Worm (Caenorhabditis elegans) whole organism, L3 larva: Measurements from ENCODE around the gene cnc-11.

ENCODE experiments used
- R02D3.7 ChIP-seq: fragments of 150-350 bp; optimal IDR thresholded peaks from 2 replicates; lab custom pipeline; 2014; ENCODE audit warnings: missing biosample characterization, missing genetic modification characterization
- ZK546.5 ChIP-seq: sonication (generic microtip); optimal IDR thresholded peaks from 2 replicates; lab custom pipeline; 2017; ENCODE audit warnings: missing biosample characterization, missing genetic modification characterization
- aly-2 ChIP-seq: fragments of 150-350 bp; optimal IDR thresholded peaks from 2 replicates; lab custom pipeline; 2014; ENCODE audit warnings: missing biosample characterization, missing genetic modification characterization
- ama-1 ChIP-seq: fragments of 150-350 bp; optimal IDR thresholded peaks from 2 replicates; lab custom pipeline; 2018
- ceh-16 ChIP-seq: sonication (generic microtip); optimal IDR thresholded peaks from 2 replicates; lab custom pipeline; 2017; ENCODE audit warnings: missing biosample characterization, missing genetic modification characterization
- ceh-28 ChIP-seq: fragments of 150-350 bp; optimal IDR thresholded peaks from 2 replicates; lab custom pipeline; 2014; ENCODE audit warnings: missing biosample characterization, missing genetic modification reagents, missing genetic modification characterization
- daf-12 ChIP-seq: fragments of 150-350 bp; optimal IDR thresholded peaks from 2 replicates; lab custom pipeline; 2014; ENCODE audit warnings: missing biosample characterization, missing genetic modification reagents, missing genetic modification characterization
- egl-27 ChIP-seq: sonication (generic microtip); optimal IDR thresholded peaks from 4 replicates; lab custom pipeline; 2017; ENCODE audit warnings: missing biosample characterization, missing genetic modification reagents, missing genetic modification characterization
- egl-5 ChIP-seq: fragments of 150-350 bp; optimal IDR thresholded peaks from 2 replicates; lab custom pipeline; 2017; ENCODE audit warnings: missing biosample characterization, missing genetic modification reagents, missing genetic modification characterization, inconsistent platforms
- elt-1 ChIP-seq: fragments of 150-350 bp; optimal IDR thresholded peaks from 2 replicates; lab custom pipeline; 2014; ENCODE audit warnings: missing biosample characterization, missing genetic modification characterization
- elt-2 ChIP-seq: sonication (generic microtip); optimal IDR thresholded peaks from 2 replicates; lab custom pipeline; 2016; ENCODE audit warnings: missing genetic modification reagents, mild to moderate bottlenecking, missing genetic modification characterization, missing compliant biosample characterization
- eor-1 ChIP-seq, 2 experiments: fragments of 150-350 bp; optimal IDR thresholded peaks; 2 replicates each; lab custom pipeline; 2014 to 2018; ENCODE audit warnings: missing biosample characterization in 2 of 2, missing genetic modification characterization in 2 of 2
- fkh-10 ChIP-seq: sonication (generic microtip); optimal IDR thresholded peaks from 2 replicates; lab custom pipeline; 2017; ENCODE audit warnings: missing biosample characterization, missing genetic modification reagents, missing genetic modification characterization
- fos-1 ChIP-seq: fragments of 150-350 bp; optimal IDR thresholded peaks from 2 replicates; lab custom pipeline; 2014; ENCODE audit warnings: missing biosample characterization, missing genetic modification characterization
- hmg-11 ChIP-seq: sonication (generic microtip); optimal IDR thresholded peaks from 2 replicates; lab custom pipeline; 2016; ENCODE audit warnings: missing genetic modification characterization, missing compliant biosample characterization
- jun-1 ChIP-seq: fragments of 150-350 bp; optimal IDR thresholded peaks from 2 replicates; lab custom pipeline; 2014; ENCODE audit warnings: missing biosample characterization, missing genetic modification reagents, missing genetic modification characterization
- lin-15B ChIP-seq: fragments of 150-350 bp; optimal IDR thresholded peaks from 2 replicates; lab custom pipeline; 2014; ENCODE audit warnings: missing biosample characterization, missing genetic modification characterization
- lin-39 ChIP-seq: fragments of 150-350 bp; optimal IDR thresholded peaks from 2 replicates; lab custom pipeline; 2018; ENCODE audit warnings: missing biosample characterization, missing genetic modification reagents, missing genetic modification characterization
- lsy-12 ChIP-seq: sonication (generic microtip); optimal IDR thresholded peaks from 2 replicates; lab custom pipeline; 2016; ENCODE audit warnings: mild to moderate bottlenecking, missing genetic modification characterization, missing compliant biosample characterization
- mml-1 ChIP-seq: fragments of 150-350 bp; sonication (generic microtip); optimal IDR thresholded peaks from 3 replicates; lab custom pipeline; 2014; ENCODE audit warnings: missing biosample characterization, missing genetic modification characterization
- nfya-1 ChIP-seq: sonication (generic microtip); optimal IDR thresholded peaks from 2 replicates; lab custom pipeline; 2017; ENCODE audit warnings: missing genetic modification characterization, mild to moderate bottlenecking, missing compliant biosample characterization, antibody characterized with exemption, moderate library complexity; ENCODE audit not compliant: insufficient read depth
- nhr-11 ChIP-seq: fragments of 150-350 bp; optimal IDR thresholded peaks from 2 replicates; lab custom pipeline; 2014; ENCODE audit warnings: missing biosample characterization, missing genetic modification characterization
- nhr-12 ChIP-seq: fragments of 150-350 bp; optimal IDR thresholded peaks from 2 replicates; lab custom pipeline; 2014; ENCODE audit warnings: missing biosample characterization, missing genetic modification characterization
- nhr-23 ChIP-seq: fragments of 150-350 bp; optimal IDR thresholded peaks from 2 replicates; lab custom pipeline; 2014; ENCODE audit warnings: missing biosample characterization, missing genetic modification reagents, missing genetic modification characterization
- nhr-237 ChIP-seq: fragments of 150-350 bp; optimal IDR thresholded peaks from 2 replicates; lab custom pipeline; 2014; ENCODE audit warnings: missing biosample characterization, missing genetic modification characterization
- nhr-25 ChIP-seq: sonication (generic microtip); optimal IDR thresholded peaks from 2 replicates; lab custom pipeline; 2017; ENCODE audit warnings: missing biosample characterization, missing genetic modification characterization
- nhr-43 ChIP-seq: sonication (generic microtip); optimal IDR thresholded peaks from 2 replicates; lab custom pipeline; 2016; ENCODE audit warnings: mild to moderate bottlenecking, missing genetic modification characterization, missing compliant biosample characterization; ENCODE audit not compliant: poor library complexity, severe bottlenecking
- nhr-67 ChIP-seq: fragments of 150-350 bp; optimal IDR thresholded peaks from 2 replicates; lab custom pipeline; 2014; ENCODE audit warnings: missing biosample characterization, missing genetic modification characterization
- nhr-76 ChIP-seq: fragments of 150-350 bp; sonication (generic microtip); optimal IDR thresholded peaks from 5 replicates; lab custom pipeline; 2014; ENCODE audit warnings: missing biosample characterization, missing genetic modification characterization
- nhr-77 ChIP-seq: fragments of 150-350 bp; optimal IDR thresholded peaks from 2 replicates; lab custom pipeline; 2014; ENCODE audit warnings: missing biosample characterization, missing genetic modification characterization
- pqm-1 ChIP-seq: fragments of 150-350 bp; optimal IDR thresholded peaks from 2 replicates; lab custom pipeline; 2017; ENCODE audit warnings: missing biosample characterization, missing genetic modification characterization, inconsistent platforms
- skn-1 ChIP-seq: fragments of 150-350 bp; optimal IDR thresholded peaks from 2 replicates; lab custom pipeline; 2014; ENCODE audit warnings: missing biosample characterization, missing genetic modification characterization
- unc-39 ChIP-seq: sonication (generic microtip); optimal IDR thresholded peaks from 4 replicates; lab custom pipeline; 2017; ENCODE audit warnings: missing biosample characterization, missing genetic modification characterization
- unc-62 ChIP-seq: fragments of 150-350 bp; sonication (generic microtip); optimal IDR thresholded peaks from 4 replicates; lab custom pipeline; 2014; ENCODE audit warnings: missing biosample characterization, missing genetic modification reagents, missing genetic modification characterization
- zag-1 ChIP-seq: fragments of 150-350 bp; optimal IDR thresholded peaks from 2 replicates; lab custom pipeline; 2014; ENCODE audit warnings: missing biosample characterization, missing genetic modification characterization
- ztf-11 ChIP-seq: fragments of 150-350 bp; optimal IDR thresholded peaks from 2 replicates; lab custom pipeline; 2014; ENCODE audit warnings: missing biosample characterization, missing genetic modification characterization
- ztf-4 ChIP-seq: fragments of 150-350 bp; optimal IDR thresholded peaks from 2 replicates; lab custom pipeline; 2014; ENCODE audit warnings: missing biosample characterization, missing genetic modification characterization

The cnc-11 gene

DNA sequence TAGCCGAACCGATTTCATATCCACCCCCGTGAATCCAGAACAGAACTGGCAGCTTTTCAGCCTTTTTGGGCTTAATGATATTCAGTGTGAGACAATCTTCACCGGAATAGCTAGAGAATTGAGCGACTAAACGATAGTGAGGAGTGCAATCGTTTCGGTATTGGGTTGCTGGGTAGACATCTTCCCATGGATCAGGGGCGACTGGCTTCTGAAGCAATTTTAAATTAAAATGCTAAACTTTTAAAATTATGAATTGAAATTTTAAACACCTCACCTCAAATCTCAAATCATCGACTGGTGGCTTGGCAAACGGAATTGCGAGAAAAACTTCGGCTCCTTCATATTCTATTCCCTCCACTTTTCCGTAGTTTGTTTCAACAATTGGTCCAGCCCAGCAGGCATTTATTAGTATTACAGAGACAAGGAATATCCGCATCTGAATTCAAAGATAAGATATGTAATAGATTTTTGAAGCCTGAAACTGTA, 10.4 kb upstream of the cnc-11 start, which contains the start of gene ges-1:
ges-1 (minus strand) TSS at position 436 of the 486 bp plus-strand sequence.
- TF ChIP-seq zag-1 (tag; lab: Kevin White, UChicago) (no peak), fkh-10 (GFP tag; lab: Kevin White, UChicago) (no peak), elt-1 (no peak), ceh-28 (tag; lab: Kevin White, UChicago) (no peak), aly-2 (no peak), nhr-11 (tag; lab: Kevin White, UChicago) (no peak), jun-1 (no peak), nhr-23 (no peak), fos-1 (no peak), unc-39 (tag; lab: Kevin White, UChicago) (no peak), nhr-67 (no peak), ama-1 (lab: Kevin White, UChicago) (no peak), skn-1 (no peak), egl-5 (tag; lab: Kevin White, UChicago) (no peak), nhr-77 (tag; lab: Kevin White, UChicago) (no peak), nhr-76 (no peak), ztf-4 (no peak), nhr-43 (no peak)

DNA sequence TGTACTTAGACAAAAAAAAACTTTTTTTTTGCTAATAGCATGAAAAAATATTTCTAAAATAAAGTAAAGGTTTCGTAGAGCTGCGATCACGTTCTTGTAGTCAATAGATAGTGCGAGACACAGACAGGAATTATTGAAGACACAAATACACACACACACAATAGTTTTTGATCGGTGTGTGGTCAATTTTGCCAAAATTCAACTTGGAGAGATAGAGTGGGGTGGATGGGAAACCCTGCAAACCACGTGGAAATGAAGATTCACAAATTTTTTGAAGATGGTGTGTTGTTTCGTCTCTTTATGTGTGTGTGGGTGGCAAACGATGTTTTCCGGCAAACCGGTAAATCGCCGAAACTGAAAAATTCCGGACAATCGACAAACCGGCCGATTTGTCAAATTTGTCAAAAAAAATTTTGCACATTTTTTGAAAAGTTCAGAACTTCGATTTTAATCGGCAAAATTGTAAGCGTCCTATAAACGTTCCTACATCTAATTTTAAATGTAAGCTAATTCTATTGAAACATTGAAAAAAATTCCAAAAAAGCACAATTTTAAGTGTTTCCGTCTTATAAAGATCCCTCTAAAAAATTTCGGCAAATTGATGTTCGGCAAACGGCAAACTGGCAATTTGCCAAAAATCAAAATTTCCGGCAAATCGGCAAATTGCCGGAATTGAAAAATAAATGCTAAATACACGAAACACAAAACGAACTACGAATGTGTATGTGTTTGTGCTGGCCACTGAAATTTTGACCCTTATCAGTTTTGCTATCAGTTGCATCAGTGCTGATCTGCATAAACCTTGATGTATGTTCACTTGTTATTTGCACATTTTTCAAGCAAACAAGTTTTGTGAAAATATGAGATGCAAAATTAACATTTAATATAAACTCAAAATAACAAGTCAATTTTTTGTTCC, 9.4 kb upstream of the cnc-11 start:
- TF ChIP-seq ztf-11 (no peak), hmg-11 (tag; lab: Kevin White, UChicago) (no peak), elt-2 (tag; lab: Kevin White, UChicago) (peak; percentile 69), lsy-12 (tag; lab: Kevin White, UChicago) (no peak), unc-62 (GFP tag; lab: Kevin White, UChicago) (no peak), nhr-67 (no peak), daf-12 (tag; lab: Kevin White, UChicago) (no peak), nhr-23 (no peak), pqm-1 (peak; percentile 30), nhr-237 (tag; lab: Kevin White, UChicago) (no peak)

DNA sequence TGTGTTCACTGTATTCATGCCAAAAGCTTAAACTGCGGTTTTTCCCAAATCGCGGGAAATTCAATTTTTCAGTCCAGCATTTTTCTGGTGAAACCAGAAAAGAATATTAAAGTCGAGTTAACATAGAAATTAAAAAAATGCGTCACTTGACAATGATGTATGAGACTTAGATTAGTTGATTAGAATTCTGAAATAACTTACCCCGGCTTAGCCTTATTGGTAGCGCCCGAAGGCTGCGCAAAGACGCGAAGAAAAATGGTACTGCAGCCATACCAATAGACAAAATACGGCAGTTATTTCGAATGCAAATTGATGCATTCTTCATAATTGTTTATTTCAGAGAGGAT, 8.8 kb upstream of the cnc-11 start:
- TF ChIP-seq nhr-12 (tag; lab: Kevin White, UChicago) (no peak), lin-39 (tag; lab: Kevin White, UChicago) (no peak), pqm-1 (no peak), nhr-11 (tag; lab: Kevin White, UChicago) (no peak), nhr-67 (no peak), lin-15B (tag; lab: Kevin White, UChicago) (no peak), nfya-1 (tag; lab: Kevin White, UChicago) (no peak), nhr-25 (tag; lab: Kevin White, UChicago) (no peak), fos-1 (no peak), egl-27 (tag; lab: Kevin White, UChicago) (no peak), ceh-28 (tag; lab: Kevin White, UChicago) (no peak)

DNA sequence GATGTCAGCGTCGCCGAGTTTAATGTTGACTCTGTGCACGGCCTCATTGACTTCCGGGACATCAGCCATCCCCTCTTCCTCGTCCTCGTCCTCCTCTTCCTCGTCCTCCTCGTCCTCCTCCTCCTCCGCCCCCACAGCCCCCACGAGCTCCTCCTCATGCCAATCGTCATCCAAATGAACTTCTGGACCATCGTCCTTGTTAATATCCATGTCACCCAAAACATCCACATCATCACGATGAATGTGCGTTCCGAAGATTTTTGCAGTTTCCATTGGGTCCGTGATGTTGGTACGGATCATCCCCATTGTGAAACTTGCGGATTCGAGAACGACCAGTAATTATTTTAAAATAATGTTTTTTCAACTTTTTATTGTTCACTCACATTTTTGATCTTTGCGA, 7.7 kb upstream of the cnc-11 start:
- TF ChIP-seq nhr-11 (tag; lab: Kevin White, UChicago) (no peak), zag-1 (tag; lab: Kevin White, UChicago) (no peak), jun-1 (no peak), ceh-16 (no peak), hmg-11 (tag; lab: Kevin White, UChicago) (no peak), ZK546.5 (tag; lab: Kevin White, UChicago) (no peak), eor-1 (tag; optimal IDR thresholded peaks at IDR 0.05; lab: Kevin White, UChicago) (no peak), nhr-43 (no peak), nhr-67 (no peak), R02D3.7 (tag; lab: Kevin White, UChicago) (no peak), elt-2 (tag; lab: Kevin White, UChicago) (no peak), mml-1 (tag; lab: Kevin White, UChicago) (no peak), unc-39 (tag; lab: Kevin White, UChicago) (no peak), ceh-28 (tag; lab: Kevin White, UChicago) (no peak), nhr-237 (tag; lab: Kevin White, UChicago) (no peak)
